Worm (Caenorhabditis elegans) whole organism, L1 larva: Measurements from ENCODE around the gene znf-622.

Experiments
- C16A3.4 ChIP-seq: fragments of 150-350 bp; optimal IDR thresholded peaks from 2 replicates; lab custom pipeline; 2014; ENCODE audit warnings: missing biosample characterization, missing genetic modification characterization
- F16B12.6 ChIP-seq: fragments of 150-350 bp; optimal IDR thresholded peaks from 2 replicates; lab custom pipeline; 2014; ENCODE audit warnings: missing biosample characterization, missing genetic modification characterization
- Y116A8C.19 ChIP-seq: sonication (generic microtip); optimal IDR thresholded peaks from 2 replicates; lab custom pipeline; 2016; ENCODE audit warnings: missing compliant biosample characterization, missing genetic modification characterization, borderline replicate concordance
- alr-1 ChIP-seq: fragments of 200-800 bp; sonication (Bioruptor generic); optimal IDR thresholded peaks from 2 replicates; lab custom pipeline; 2018; ENCODE audit warnings: borderline replicate concordance, mild to moderate bottlenecking, missing genetic modification characterization, missing compliant biosample characterization
- ama-1 ChIP-seq: fragments of 150-350 bp; optimal IDR thresholded peaks from 2 replicates; lab custom pipeline; 2014
- blmp-1 ChIP-seq: fragments of 150-350 bp; optimal IDR thresholded peaks from 2 replicates; lab custom pipeline; 2014; ENCODE audit warnings: missing biosample characterization, missing genetic modification characterization
- ceh-63 ChIP-seq: fragments of 200-800 bp; sonication (Bioruptor generic); optimal IDR thresholded peaks from 2 replicates; lab custom pipeline; 2018; ENCODE audit warnings: mild to moderate bottlenecking, missing genetic modification characterization, missing compliant biosample characterization
- ceh-82 ChIP-seq, 3 experiments: fragments of 150-350 bp in 1 of 3; sonication (generic microtip) in 2 of 3; optimal IDR thresholded peaks; 2 replicates each; lab custom pipeline; 2014 to 2017; ENCODE audit warnings: missing biosample characterization in 3 of 3, missing genetic modification characterization in 3 of 3
- ceh-90 ChIP-seq: sonication (generic microtip); optimal IDR thresholded peaks from 2 replicates; lab custom pipeline; 2016; ENCODE audit warnings: missing genetic modification characterization, missing compliant biosample characterization
- ces-1 ChIP-seq: fragments of 150-350 bp; optimal IDR thresholded peaks from 2 replicates; lab custom pipeline; 2014; ENCODE audit warnings: missing biosample characterization, missing genetic modification reagents, missing genetic modification characterization
- dsc-1 ChIP-seq: sonication (generic microtip); optimal IDR thresholded peaks from 2 replicates; lab custom pipeline; 2016; ENCODE audit warnings: mild to moderate bottlenecking, missing genetic modification characterization, missing compliant biosample characterization
- efl-1 ChIP-seq, 4 experiments: fragments of 150-350 bp; optimal IDR thresholded peaks in 3 of 4; peaks in 1 of 4; 1 replicate in 1 of 4; 2 replicates in 3 of 4; lab custom pipeline; 2014; ENCODE audit warnings: missing biosample characterization in 2 of 4, missing genetic modification characterization in 2 of 4, missing genetic modification reagents in 2 of 4
- egl-13 ChIP-seq: sonication (generic microtip); optimal IDR thresholded peaks from 2 replicates; lab custom pipeline; 2016; ENCODE audit warnings: missing genotype, missing genetic modification reagents, missing genetic modification characterization, missing compliant biosample characterization
- egl-27 ChIP-seq, 2 experiments: fragments of 150-350 bp in 1 of 2; sonication (generic microtip); optimal IDR thresholded peaks; 3 replicates each; lab custom pipeline; 2017 to 2018; ENCODE audit warnings: missing biosample characterization in 2 of 2, missing genetic modification characterization in 2 of 2, missing genetic modification reagents in 2 of 2
- elt-2 ChIP-seq: sonication (generic microtip); optimal IDR thresholded peaks from 2 replicates; lab custom pipeline; 2016; ENCODE audit warnings: missing genetic modification characterization, mild to moderate bottlenecking, inconsistent platforms, missing compliant biosample characterization, missing genetic modification reagents
- elt-3 ChIP-seq, 6 experiments: fragments of 150-350 bp in 1 of 6; sonication (generic microtip); optimal IDR thresholded peaks; 2 replicates each; lab custom pipeline; 2017 to 2018; ENCODE audit warnings: missing biosample characterization in 6 of 6, missing genetic modification characterization in 6 of 6, inconsistent platforms in 1 of 6
- fkh-10 ChIP-seq: sonication (generic microtip); optimal IDR thresholded peaks from 2 replicates; lab custom pipeline; 2017; ENCODE audit warnings: missing biosample characterization, missing genetic modification reagents, missing genetic modification characterization
- fkh-4 ChIP-seq: sonication (generic microtip); optimal IDR thresholded peaks from 2 replicates; lab custom pipeline; 2016; ENCODE audit warnings: missing compliant biosample characterization, missing genetic modification characterization, borderline replicate concordance
- irx-1 ChIP-seq: sonication (generic microtip); optimal IDR thresholded peaks from 2 replicates; lab custom pipeline; 2016; ENCODE audit warnings: missing genetic modification characterization, missing compliant biosample characterization
- jun-1 ChIP-seq: fragments of 150-350 bp; optimal IDR thresholded peaks from 2 replicates; lab custom pipeline; 2014; ENCODE audit warnings: missing biosample characterization, missing genetic modification reagents, missing genetic modification characterization
- lin-14 ChIP-seq: fragments of 200-800 bp; sonication (Bioruptor generic); optimal IDR thresholded peaks from 2 replicates; lab custom pipeline; 2018; ENCODE audit warnings: mild to moderate bottlenecking, missing genetic modification characterization, moderate library complexity, missing compliant biosample characterization
- lin-35 ChIP-seq, 2 experiments: fragments of 150-350 bp; optimal IDR thresholded peaks; 2 replicates each; lab custom pipeline; 2014; ENCODE audit warnings: missing biosample characterization in 2 of 2, missing genetic modification characterization in 2 of 2, missing genetic modification reagents in 2 of 2
- lin-39 ChIP-seq: fragments of 150-350 bp; optimal IDR thresholded peaks from 2 replicates; lab custom pipeline; 2014; ENCODE audit warnings: missing biosample characterization, missing genetic modification reagents, missing genetic modification characterization
- lsy-2 ChIP-seq, 2 experiments: fragments of 150-350 bp; optimal IDR thresholded peaks; 2 replicates each; lab custom pipeline; 2014; ENCODE audit warnings: missing biosample characterization in 2 of 2, missing genetic modification characterization in 2 of 2
- mab-9 ChIP-seq: fragments of 200-800 bp; sonication (Bioruptor generic); IDR thresholded peaks from 2 replicates; pipeline ENCODE4 v1.3.6; 2022; ENCODE audit warnings: missing genetic modification reagents, missing genetic modification characterization, missing compliant biosample characterization
- mdl-1 ChIP-seq, 2 experiments: fragments of 150-350 bp; optimal IDR thresholded peaks; 2 replicates each; lab custom pipeline; 2014 to 2017; ENCODE audit warnings: missing biosample characterization in 2 of 2, missing genetic modification characterization in 2 of 2, inconsistent platforms in 1 of 2
- mef-2 ChIP-seq: fragments of 150-350 bp; optimal IDR thresholded peaks from 2 replicates; lab custom pipeline; 2014; ENCODE audit warnings: missing biosample characterization, missing genetic modification characterization
- nhr-20 ChIP-seq: sonication (generic microtip); optimal IDR thresholded peaks from 2 replicates; lab custom pipeline; 2016; ENCODE audit warnings: mild to moderate bottlenecking, missing genetic modification characterization, missing compliant biosample characterization
- nhr-237 ChIP-seq: fragments of 150-350 bp; optimal IDR thresholded peaks from 2 replicates; lab custom pipeline; 2014; ENCODE audit warnings: missing biosample characterization, missing genetic modification characterization
- nhr-28 ChIP-seq: fragments of 150-350 bp; optimal IDR thresholded peaks from 2 replicates; lab custom pipeline; 2014; ENCODE audit warnings: missing biosample characterization, missing genetic modification characterization
- nhr-71 ChIP-seq: sonication (generic microtip); optimal IDR thresholded peaks from 2 replicates; lab custom pipeline; 2016; ENCODE audit warnings: mild to moderate bottlenecking, missing genetic modification characterization, moderate library complexity, missing compliant biosample characterization
- nhr-76 ChIP-seq: sonication (generic microtip); optimal IDR thresholded peaks from 2 replicates; lab custom pipeline; 2017; ENCODE audit warnings: missing biosample characterization, missing genetic modification characterization
- nhr-77 ChIP-seq: fragments of 150-350 bp; optimal IDR thresholded peaks from 2 replicates; lab custom pipeline; 2014; ENCODE audit warnings: missing biosample characterization, missing genetic modification characterization
- nhr-84 ChIP-seq: sonication (generic microtip); optimal IDR thresholded peaks from 2 replicates; lab custom pipeline; 2017; ENCODE audit warnings: missing biosample characterization, missing genetic modification characterization
- nhr-85 ChIP-seq: sonication (generic microtip); peaks from one replicate; lab custom pipeline; 2016; ENCODE audit warnings: missing genetic modification characterization, inconsistent platforms, missing compliant biosample characterization
- nhr-90 ChIP-seq: sonication (generic microtip); optimal IDR thresholded peaks from 2 replicates; lab custom pipeline; 2016; ENCODE audit warnings: mild to moderate bottlenecking, missing genetic modification characterization, missing compliant biosample characterization; ENCODE audit not compliant: poor library complexity
- snpc-4 ChIP-seq: fragments of 150-350 bp; optimal IDR thresholded peaks from 2 replicates; lab custom pipeline; 2014; ENCODE audit warnings: missing biosample characterization, missing genetic modification characterization
- snu-23 ChIP-seq: sonication (generic microtip); optimal IDR thresholded peaks from 2 replicates; lab custom pipeline; 2016; ENCODE audit warnings: missing genetic modification characterization, missing compliant biosample characterization
- sox-4 ChIP-seq: sonication (generic microtip); optimal IDR thresholded peaks from 2 replicates; lab custom pipeline; 2016; ENCODE audit warnings: missing genetic modification characterization, missing compliant biosample characterization
- sptf-1 ChIP-seq: fragments of 150-350 bp; optimal IDR thresholded peaks from 2 replicates; lab custom pipeline; 2014; ENCODE audit warnings: missing biosample characterization, missing genetic modification characterization
- tlp-1 ChIP-seq: fragments of 150-350 bp; optimal IDR thresholded peaks from 2 replicates; lab custom pipeline; 2014; ENCODE audit warnings: missing biosample characterization, missing genetic modification characterization
- unc-130 ChIP-seq: fragments of 150-350 bp; optimal IDR thresholded peaks from 2 replicates; lab custom pipeline; 2017; ENCODE audit warnings: missing biosample characterization, missing genetic modification characterization, inconsistent platforms
- unc-98 ChIP-seq: fragments of 200-800 bp; sonication (Bioruptor generic); IDR thresholded peaks from 2 replicates; pipeline ENCODE4 v1.3.6; 2022; ENCODE audit warnings: missing genetic modification characterization, missing compliant biosample characterization
- zag-1 ChIP-seq: fragments of 150-350 bp; optimal IDR thresholded peaks from 2 replicates; lab custom pipeline; 2014; ENCODE audit warnings: missing biosample characterization, missing genetic modification characterization
- ztf-4 ChIP-seq: fragments of 150-350 bp; optimal IDR thresholded peaks from 2 replicates; lab custom pipeline; 2014; ENCODE audit warnings: missing biosample characterization, missing genetic modification characterization

znf-622 gene

ce11 chrIII:6415306-6415973 lies 34.0 kb downstream of the znf-622 start, which contains the start of gene nas-4 (continued):
- TF ChIP-seq unc-130 (tag; lab: Kevin White, UChicago) (no peak), C16A3.4 (tag; lab: Kevin White, UChicago) (no peak), ces-1 (no peak), nhr-90 (tag; lab: Kevin White, UChicago) (peak; percentile 40)

ce11 chrIII:6418254-6418653 lies 36.8 kb downstream of the znf-622 start:
- peak; percentile 75 for TF ChIP-seq nhr-85 (tag; lab: Kevin White, UChicago)
- no peak for TF ChIP-seq alr-1 (tag; lab: Kevin White, UChicago)

- TF ChIP-seq ztf-4 (tag; lab: Kevin White, UChicago) (no peak), nhr-71 (peak; percentile 37), blmp-1 (tag; lab: Kevin White, UChicago) (peak; percentile 46), nhr-85 (tag; lab: Kevin White, UChicago) (peak; percentile 84), C16A3.4 (tag; lab: Kevin White, UChicago) (no peak), lin-14 (GFP tag; lab: Kevin White, UChicago) (peak; percentile 62), unc-98 (GFP tag; lab: Robert Waterston, UW) (no peak), sptf-1 (no peak), lsy-2 (tag; optimal IDR thresholded peaks at IDR 0.05; lab: Kevin White, UChicago) (no peak), Y116A8C.19 (no peak), nhr-76 (tag; lab: Kevin White, UChicago) (no peak), ceh-82 (tag; optimal IDR thresholded peaks at IDR 0.05; lab: Kevin White, UChicago) (no peak), elt-3 (tag; optimal IDR thresholded peaks at IDR 0.05; lab: Kevin White, UChicago) (peak in 1 of 6 experiments; percentile 18), efl-1 (optimal IDR thresholded peaks at IDR 0.05; lab: Kevin White, UChicago) (no peak), efl-1 (GFP tag; optimal IDR thresholded peaks at IDR 0.05 in 1 of 2; lab: Kevin White, UChicago) (peak in 1 of 2 experiments; percentile 51), nhr-20 (tag; lab: Kevin White, UChicago) (peak; percentile 3)
Observed at ce11 chrIII:6419409-6419944, 38.0 kb downstream of the znf-622 start, which contains the start of gene atgl-1. Gene atgl-1 (minus strand): TSS chrIII:6419459.

- TF ChIP-seq snu-23 (GFP tag; lab: Kevin White, UChicago) (no peak), F16B12.6 (no peak), nhr-85 (tag; lab: Kevin White, UChicago) (no peak), egl-27 (tag; optimal IDR thresholded peaks at IDR 0.05; lab: Kevin White, UChicago) (no peak), egl-13 (tag; lab: Kevin White, UChicago) (no peak), zag-1 (tag; lab: Kevin White, UChicago) (no peak), lin-39 (tag; lab: Kevin White, UChicago) (no peak), lsy-2 (tag; optimal IDR thresholded peaks at IDR 0.05; lab: Kevin White, UChicago) (no peak), ceh-63 (no peak), efl-1 (optimal IDR thresholded peaks at IDR 0.05; lab: Kevin White, UChicago) (no peak), efl-1 (GFP tag; optimal IDR thresholded peaks at IDR 0.05 in 1 of 2; lab: Kevin White, UChicago) (no peak), lin-35 (GFP tag; optimal IDR thresholded peaks at IDR 0.05; lab: Kevin White, UChicago) (peak in 1 of 2 experiments; percentile 45), unc-98 (GFP tag; lab: Robert Waterston, UW) (no peak), mdl-1 (tag; optimal IDR thresholded peaks at IDR 0.05; lab: Kevin White, UChicago) (no peak), unc-130 (tag; lab: Kevin White, UChicago) (no peak), snpc-4 (tag; lab: Kevin White, UChicago) (no peak), ceh-90 (no peak), blmp-1 (tag; lab: Kevin White, UChicago) (peak; percentile 50), fkh-10 (GFP tag; lab: Kevin White, UChicago) (no peak), ama-1 (lab: Kevin White, UChicago) (peak; percentile 65), nhr-84 (tag; lab: Kevin White, UChicago) (no peak), fkh-4 (tag; lab: Kevin White, UChicago) (peak; percentile 42), mab-9 (GFP tag; lab: Robert Waterston, UW) (no peak), nhr-77 (tag; lab: Kevin White, UChicago) (no peak), sox-4 (tag; lab: Kevin White, UChicago) (no peak), ceh-82 (tag; optimal IDR thresholded peaks at IDR 0.05; lab: Kevin White, UChicago) (no peak), jun-1 (tag; lab: Kevin White, UChicago) (no peak), mef-2 (tag; lab: Kevin White, UChicago) (no peak), tlp-1 (tag; lab: Kevin White, UChicago) (no peak), nhr-237 (tag; lab: Kevin White, UChicago) (no peak), nhr-28 (tag; lab: Kevin White, UChicago) (no peak), dsc-1 (peak; percentile 69), elt-2 (no peak), irx-1 (tag; lab: Kevin White, UChicago) (no peak)
Observed at ce11 chrIII:6420201-6420600, 38.8 kb downstream of the znf-622 start.
